Fruit fly (Drosophila melanogaster) whole organism, embryonic: Measurements from ENCODE around the gene Teh1.

Experiments
- BEAF-32 ChIP-seq: fragments of 200-800 bp; sonication (Bioruptor generic); optimal IDR thresholded peaks from 3 replicates; lab custom pipeline; 2017; ENCODE audit warnings: missing biosample characterization, missing genetic modification characterization, mild to moderate bottlenecking, moderate library complexity, missing genetic modification reagents
- CG10565 ChIP-seq: fragments of 200-800 bp; sonication (Bioruptor generic); optimal IDR thresholded peaks from 3 replicates; lab custom pipeline; 2016; ENCODE audit warnings: missing biosample characterization, mild to moderate bottlenecking, missing genetic modification characterization
- CG13123 ChIP-seq: fragments of 200-800 bp; sonication (Bioruptor generic); optimal IDR thresholded peaks from 2 replicates; lab custom pipeline; 2016; ENCODE audit warnings: missing biosample characterization, missing genetic modification characterization
- CG14710 ChIP-seq: fragments of 200-800 bp; sonication (Bioruptor generic); optimal IDR thresholded peaks from 3 replicates; lab custom pipeline; 2019; ENCODE audit warnings: missing biosample characterization, mild to moderate bottlenecking, missing genetic modification characterization, moderate library complexity
- CG14965 ChIP-seq: fragments of 200-800 bp; sonication (Bioruptor generic); optimal IDR thresholded peaks from 2 replicates; lab custom pipeline; 2016; ENCODE audit warnings: missing biosample characterization, missing genetic modification characterization, borderline replicate concordance
- CG15011 ChIP-seq: fragments of 200-800 bp; sonication (Bioruptor generic); optimal IDR thresholded peaks from 3 replicates; lab custom pipeline; 2018; ENCODE audit warnings: missing biosample characterization, mild to moderate bottlenecking, missing genetic modification characterization
- CG15696 ChIP-seq: fragments of 200-800 bp; sonication (Bioruptor generic); optimal IDR thresholded peaks from 2 replicates; lab custom pipeline; 2019; ENCODE audit warnings: missing biosample characterization, mild to moderate bottlenecking, missing genetic modification characterization, moderate library complexity
- CG1603 ChIP-seq: fragments of 200-800 bp; sonication (Bioruptor generic); optimal IDR thresholded peaks from 2 replicates; lab custom pipeline; 2019; ENCODE audit warnings: missing biosample characterization, mild to moderate bottlenecking, missing genetic modification characterization, moderate library complexity
- CG2120 ChIP-seq: fragments of 200-800 bp; sonication (Bioruptor generic); optimal IDR thresholded peaks from 3 replicates; lab custom pipeline; 2016; ENCODE audit warnings: missing biosample characterization, missing genetic modification characterization
- CG2678 ChIP-seq: fragments of 200-800 bp; sonication (Bioruptor generic); optimal IDR thresholded peaks from 3 replicates; lab custom pipeline; 2019; ENCODE audit warnings: missing biosample characterization, mild to moderate bottlenecking, missing genetic modification characterization, moderate library complexity
- CG2889 ChIP-seq: fragments of 200-800 bp; sonication (Bioruptor generic); IDR thresholded peaks from 3 replicates; pipeline ENCODE4 v1.3.6; 2022; ENCODE audit warnings: missing biosample characterization, missing genetic modification characterization
- CG3838 ChIP-seq: fragments of 200-800 bp; sonication (Bioruptor generic); optimal IDR thresholded peaks from 3 replicates; lab custom pipeline; 2016; ENCODE audit warnings: missing biosample characterization, missing genetic modification characterization
- CG4617 ChIP-seq: fragments of 200-800 bp; sonication (Bioruptor generic); optimal IDR thresholded peaks from 3 replicates; lab custom pipeline; 2016; ENCODE audit warnings: missing biosample characterization, missing genetic modification characterization, borderline replicate concordance
- CG4707 ChIP-seq: fragments of 200-800 bp; sonication (Bioruptor generic); optimal IDR thresholded peaks from 2 replicates; lab custom pipeline; 2018; ENCODE audit warnings: missing biosample characterization, mild to moderate bottlenecking, missing genetic modification characterization, moderate library complexity
- CG7928 ChIP-seq: fragments of 200-800 bp; sonication (Bioruptor generic); optimal IDR thresholded peaks from 2 replicates; lab custom pipeline; 2017; ENCODE audit warnings: missing biosample characterization, mild to moderate bottlenecking, missing genetic modification characterization
- CG8765 ChIP-seq: fragments of 200-800 bp; sonication (Bioruptor generic); IDR thresholded peaks from 2 replicates; pipeline ENCODE4 v1.3.6; 2022; ENCODE audit warnings: missing biosample characterization, missing genetic modification characterization
- CG9727 ChIP-seq: fragments of 200-800 bp; sonication (Bioruptor generic); optimal IDR thresholded peaks from 3 replicates; lab custom pipeline; 2017; ENCODE audit warnings: missing biosample characterization, mild to moderate bottlenecking, missing genetic modification characterization
- Dfd ChIP-seq, 2 experiments: fragments of >200 bp; optimal IDR thresholded peaks; 2 replicates each; lab custom pipeline; 2017; ENCODE audit warnings: missing biosample characterization in 2 of 2, missing genetic modification characterization in 2 of 2
- Eip74EF ChIP-seq, 2 experiments: fragments of 200-800 bp in 1 of 2; fragments of >200 bp in 1 of 2; sonication (Bioruptor generic) in 1 of 2; optimal IDR thresholded peaks; 2 replicates each; lab custom pipeline; 2017 to 2019; ENCODE audit warnings: missing biosample characterization in 2 of 2, missing genetic modification characterization in 2 of 2, mild to moderate bottlenecking in 1 of 2, moderate library complexity in 1 of 2
- Fer2 ChIP-seq: fragments of 200-800 bp; sonication (Bioruptor generic); optimal IDR thresholded peaks from 2 replicates; lab custom pipeline; 2018; ENCODE audit warnings: missing biosample characterization, mild to moderate bottlenecking, missing genetic modification characterization, moderate library complexity
- Gug ChIP-seq: fragments of 200-800 bp; sonication (Bioruptor generic); IDR thresholded peaks from 4 replicates; pipeline ENCODE4 v1.3.6; 2022; ENCODE audit warnings: missing biosample characterization, missing genetic modification characterization
- Lpt ChIP-seq: fragments of >200 bp; optimal IDR thresholded peaks from 2 replicates; lab custom pipeline; 2018; ENCODE audit warnings: missing biosample characterization, missing genetic modification characterization
- Ravus ChIP-seq: fragments of 200-800 bp; sonication (Bioruptor generic); IDR thresholded peaks from 2 replicates; pipeline ENCODE4 v1.3.6; 2022; ENCODE audit warnings: missing biosample characterization, missing genetic modification characterization
- YL-1 ChIP-seq: fragments of 200-800 bp; sonication (Bioruptor generic); optimal IDR thresholded peaks from 3 replicates; lab custom pipeline; 2017; ENCODE audit warnings: missing biosample characterization, mild to moderate bottlenecking, missing genetic modification characterization
- ab ChIP-seq: fragments of 200-800 bp; sonication (Bioruptor generic); optimal IDR thresholded peaks from 2 replicates; lab custom pipeline; 2016; ENCODE audit warnings: missing biosample characterization, missing genetic modification characterization
- abd-A ChIP-seq: fragments of 200-800 bp; sonication (Bioruptor generic); optimal IDR thresholded peaks from 3 replicates; lab custom pipeline; 2019; ENCODE audit warnings: missing biosample characterization, mild to moderate bottlenecking, missing genetic modification characterization, moderate library complexity
- ac ChIP-seq: fragments of 200-800 bp; sonication (Bioruptor generic); optimal IDR thresholded peaks from 3 replicates; lab custom pipeline; 2017; ENCODE audit warnings: missing biosample characterization, mild to moderate bottlenecking, missing genetic modification characterization
- amos ChIP-seq: fragments of 200-800 bp; sonication (Bioruptor generic); IDR thresholded peaks from 2 replicates; pipeline ENCODE4 v1.3.6; 2022; ENCODE audit warnings: missing biosample characterization, missing genetic modification characterization; ENCODE audit not compliant: partially characterized antibody
- crol ChIP-seq: fragments of 200-800 bp; sonication (Bioruptor generic); IDR thresholded peaks from 2 replicates; pipeline ENCODE4 v1.3.6; 2022; ENCODE audit warnings: missing biosample characterization, missing genetic modification characterization
- dpn ChIP-seq, 2 experiments: fragments of 200-800 bp; sonication (Bioruptor generic); optimal IDR thresholded peaks; 3 replicates each; lab custom pipeline; 2016; ENCODE audit warnings: missing biosample characterization in 2 of 2, missing genetic modification characterization in 2 of 2
- gce ChIP-seq: fragments of 200-800 bp; sonication (Bioruptor generic); IDR thresholded peaks from 3 replicates; pipeline ENCODE4 v1.3.6; 2022; ENCODE audit warnings: missing biosample characterization, missing genetic modification characterization
- grn ChIP-seq: fragments of 200-800 bp; sonication (Bioruptor generic); optimal IDR thresholded peaks from 3 replicates; lab custom pipeline; 2017; ENCODE audit warnings: missing biosample characterization, missing genetic modification characterization
- gro ChIP-seq: fragments of 200-800 bp; sonication (Bioruptor generic); optimal IDR thresholded peaks from 2 replicates; lab custom pipeline; 2016; ENCODE audit warnings: missing biosample characterization, missing genetic modification characterization
- ham ChIP-seq: fragments of 200-800 bp; sonication (Bioruptor generic); IDR thresholded peaks from 2 replicates; pipeline ENCODE4 v1.3.6; 2022; ENCODE audit warnings: missing biosample characterization, missing genetic modification characterization
- hth ChIP-seq: fragments of >200 bp; optimal IDR thresholded peaks from 2 replicates; lab custom pipeline; 2017; ENCODE audit warnings: inconsistent platforms
- jing ChIP-seq: fragments of 200-800 bp; sonication (Bioruptor generic); optimal IDR thresholded peaks from 2 replicates; lab custom pipeline; 2018; ENCODE audit warnings: missing biosample characterization, mild to moderate bottlenecking, missing genetic modification characterization
- jumu ChIP-seq: fragments of 200-800 bp; sonication (Bioruptor generic); optimal IDR thresholded peaks from 3 replicates; lab custom pipeline; 2016; ENCODE audit warnings: missing biosample characterization, missing genetic modification characterization
- mam ChIP-seq: fragments of 200-800 bp; sonication (Bioruptor generic); optimal IDR thresholded peaks from 3 replicates; lab custom pipeline; 2016; ENCODE audit warnings: missing biosample characterization, missing genetic modification characterization
- mld ChIP-seq: fragments of 200-800 bp; sonication (Bioruptor generic); IDR thresholded peaks from 3 replicates; pipeline ENCODE4 v1.3.6; 2022; ENCODE audit warnings: missing biosample characterization, missing genetic modification characterization; ENCODE audit not compliant: partially characterized antibody
- pfk ChIP-seq: fragments of 200-800 bp; sonication (Bioruptor generic); optimal IDR thresholded peaks from 2 replicates; lab custom pipeline; 2018; ENCODE audit warnings: missing biosample characterization, mild to moderate bottlenecking, missing genetic modification characterization, moderate library complexity
- pho ChIP-seq: fragments of 200-800 bp; sonication (Bioruptor generic); optimal IDR thresholded peaks from 2 replicates; lab custom pipeline; 2016; ENCODE audit warnings: missing biosample characterization, missing genetic modification characterization
- phol ChIP-seq: fragments of 200-800 bp; sonication (Bioruptor generic); optimal IDR thresholded peaks from 3 replicates; lab custom pipeline; 2018; ENCODE audit warnings: missing biosample characterization, mild to moderate bottlenecking, missing genetic modification characterization, moderate library complexity
- pum ChIP-seq: fragments of 200-800 bp; sonication (Bioruptor generic); optimal IDR thresholded peaks from 2 replicates; lab custom pipeline; 2016; ENCODE audit warnings: missing biosample characterization, missing genetic modification characterization
- pzg ChIP-seq: fragments of 200-800 bp; sonication (Bioruptor generic); optimal IDR thresholded peaks from 3 replicates; lab custom pipeline; 2018; ENCODE audit warnings: missing biosample characterization, mild to moderate bottlenecking, missing genetic modification characterization, moderate library complexity
- ro ChIP-seq: fragments of 200-800 bp; sonication (Bioruptor generic); IDR thresholded peaks from 2 replicates; pipeline ENCODE4 v1.3.6; 2022; ENCODE audit warnings: missing biosample characterization, missing genetic modification characterization
- row ChIP-seq: fragments of 200-800 bp; sonication (Bioruptor generic); IDR thresholded peaks from 3 replicates; pipeline ENCODE4 v1.3.6; 2022; ENCODE audit warnings: missing biosample characterization, missing genetic modification characterization
- shn ChIP-seq: fragments of 200-800 bp; sonication (Bioruptor generic); optimal IDR thresholded peaks from 3 replicates; lab custom pipeline; 2016; ENCODE audit warnings: missing biosample characterization, missing genetic modification characterization
- slou ChIP-seq: fragments of 200-800 bp; sonication (Bioruptor generic); optimal IDR thresholded peaks from 3 replicates; lab custom pipeline; 2016; ENCODE audit warnings: missing biosample characterization, missing genetic modification characterization
- stc ChIP-seq: fragments of 200-800 bp; sonication (Bioruptor generic); IDR thresholded peaks from 2 replicates; pipeline ENCODE4 v1.3.6; 2022; ENCODE audit warnings: missing biosample characterization, missing genetic modification characterization
- sug ChIP-seq: fragments of 200-800 bp; optimal IDR thresholded peaks from 2 replicates; lab custom pipeline; 2019; ENCODE audit warnings: missing biosample characterization, mild to moderate bottlenecking, missing genetic modification characterization, moderate library complexity
- tin ChIP-seq: fragments of 200-800 bp; sonication (Bioruptor generic); optimal IDR thresholded peaks from 3 replicates; lab custom pipeline; 2016; ENCODE audit warnings: missing biosample characterization, missing genetic modification characterization
- vfl ChIP-seq: fragments of 200-800 bp; sonication (Bioruptor generic); optimal IDR thresholded peaks from 2 replicates; lab custom pipeline; 2016; ENCODE audit warnings: missing biosample characterization, missing genetic modification characterization

Teh1 gene

DNA sequence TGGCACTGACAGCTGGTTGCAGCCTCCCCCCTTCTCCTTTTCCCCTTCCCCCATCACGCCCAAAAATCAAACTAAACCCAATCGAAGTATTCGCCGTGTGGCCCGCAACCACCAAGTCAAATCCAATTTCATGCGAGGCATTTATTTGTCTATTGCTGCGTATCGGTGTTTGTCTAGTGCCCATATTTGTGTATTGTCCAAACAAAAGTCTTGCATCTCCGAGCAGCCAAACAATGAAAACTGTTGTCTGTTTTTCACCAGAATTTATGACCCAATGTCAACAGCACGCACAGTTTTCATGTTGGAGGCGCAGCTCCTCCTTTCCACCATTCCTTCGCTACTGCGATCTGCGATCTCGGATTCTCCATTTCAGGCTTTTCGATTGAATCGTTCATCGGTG lies 2.0 kb upstream of the Teh1 start (continued):
- TF ChIP-seq CG8765 (GFP tag; lab: Robert Waterston, UW): no peak
- no peak for TF ChIP-seq slou (GFP tag; lab: Kevin White, UChicago)
- peak; percentile 41 for TF ChIP-seq jumu
- TF ChIP-seq CG13123 (GFP tag; lab: Kevin White, UChicago): no peak
- no peak for TF ChIP-seq BEAF-32 (GFP tag; lab: Kevin White, UChicago)
- TF ChIP-seq CG9727: peak; percentile 88
- TF ChIP-seq pfk (GFP tag; lab: Kevin White, UChicago): no peak
- TF ChIP-seq CG14710 (tag; lab: Kevin White, UChicago): peak; percentile 65
- no peak for TF ChIP-seq hth (lab: Kevin White, UChicago)
- no peak for TF ChIP-seq jing
- peak; percentile 50 for TF ChIP-seq CG2678 (tag; lab: Kevin White, UChicago)
- TF ChIP-seq amos (GFP tag; lab: Robert Waterston, UW): no peak
- no peak for TF ChIP-seq crol (GFP tag; lab: Robert Waterston, UW)
- peak in 1 of 2 experiments; percentile 34 for TF ChIP-seq Eip74EF (GFP tag; optimal IDR thresholded peaks at IDR 0.05; lab: Kevin White, UChicago)
- TF ChIP-seq CG4707 (GFP tag; lab: Kevin White, UChicago): peak; percentile 82
- TF ChIP-seq ac: peak; percentile 93
- no peak for TF ChIP-seq CG10565
- no peak for TF ChIP-seq dpn (GFP tag; optimal IDR thresholded peaks at IDR 0.05; lab: Kevin White, UChicago)
- no peak; the same call in 3 of the 4 replicates for TF ChIP-seq Gug (GFP tag; lab: Robert Waterston, UW)
- no peak for TF ChIP-seq ham (GFP tag; lab: Robert Waterston, UW)
- peak; percentile 47 for TF ChIP-seq CG14965 (GFP tag; lab: Kevin White, UChicago)
- TF ChIP-seq sug (tag; lab: Kevin White, UChicago): no peak
- peak; percentile 90 for TF ChIP-seq CG15696
- TF ChIP-seq shn: peak; percentile 3
- TF ChIP-seq grn: peak; percentile 60
- TF ChIP-seq gce (GFP tag; lab: Robert Waterston, UW): no peak
- no peak for TF ChIP-seq vfl (GFP tag; lab: Kevin White, UChicago)
- peak; percentile 15 for TF ChIP-seq CG15011 (GFP tag; lab: Kevin White, UChicago)
- no peak for TF ChIP-seq phol (tag; lab: Kevin White, UChicago)
- no peak for TF ChIP-seq mam (GFP tag; lab: Kevin White, UChicago)
- no peak for TF ChIP-seq Ravus (GFP tag; lab: Robert Waterston, UW)
- TF ChIP-seq CG2120 (GFP tag; lab: Kevin White, UChicago): no peak
- peak; percentile 91 for TF ChIP-seq CG1603
- no peak for TF ChIP-seq ro (GFP tag; lab: Robert Waterston, UW)
- no peak for TF ChIP-seq Lpt
- TF ChIP-seq Dfd (GFP tag; optimal IDR thresholded peaks at IDR 0.05; lab: Kevin White, UChicago): no peak
- no peak for TF ChIP-seq pzg
- peak; percentile 52; the same call in 1 of the 2 replicates for TF ChIP-seq stc (GFP tag; lab: Robert Waterston, UW)
- TF ChIP-seq CG4617 (GFP tag; lab: Kevin White, UChicago): no peak
- TF ChIP-seq pho (GFP tag; lab: Kevin White, UChicago): no peak
- no peak for TF ChIP-seq row (GFP tag; lab: Robert Waterston, UW)
- TF ChIP-seq CG3838 (GFP tag; lab: Kevin White, UChicago): peak; percentile 11
- no peak for TF ChIP-seq CG2889 (GFP tag; lab: Robert Waterston, UW)
- no peak for TF ChIP-seq mld
- no peak for TF ChIP-seq Fer2 (tag; lab: Kevin White, UChicago)
- TF ChIP-seq gro (GFP tag; lab: Kevin White, UChicago): no peak
- TF ChIP-seq ab: no peak
- no peak for TF ChIP-seq pum (GFP tag; lab: Kevin White, UChicago)
- TF ChIP-seq abd-A (tag; lab: Kevin White, UChicago): no peak
- peak; percentile 55 for TF ChIP-seq YL-1 (GFP tag; lab: Kevin White, UChicago)
- no peak for TF ChIP-seq CG7928 (GFP tag; lab: Kevin White, UChicago)
- peak; percentile 14 for TF ChIP-seq tin
